Worm (Caenorhabditis elegans) whole organism, young adult: ENCODE measurements around the gene F13A7.7.

Experiments
- B0019.2 ChIP-seq: fragments of 200-800 bp; sonication (Bioruptor generic); conservative IDR thresholded peaks from 2 replicates; pipeline ENCODE4 v1.3.6; 2022; ENCODE audit warnings: missing genetic modification reagents, missing genetic modification characterization, missing compliant biosample characterization
- B0035.1 ChIP-seq: sonication (generic microtip); optimal IDR thresholded peaks from 2 replicates; lab custom pipeline; 2016; ENCODE audit warnings: missing genetic modification characterization, mild to moderate bottlenecking, missing compliant biosample characterization, missing genotype, missing genetic modification reagents
- B0261.1 ChIP-seq: sonication (generic microtip); optimal IDR thresholded peaks from 2 replicates; lab custom pipeline; 2016; ENCODE audit warnings: mild to moderate bottlenecking, missing genetic modification characterization, moderate library complexity, missing compliant biosample characterization
- F22D6.2 ChIP-seq: sonication (generic microtip); optimal IDR thresholded peaks from 2 replicates; lab custom pipeline; 2016; ENCODE audit warnings: mild to moderate bottlenecking, missing genetic modification characterization, missing compliant biosample characterization
- F23B12.7 ChIP-seq: sonication (generic microtip); optimal IDR thresholded peaks from 2 replicates; lab custom pipeline; 2017; ENCODE audit warnings: missing genetic modification characterization, mild to moderate bottlenecking, missing compliant biosample characterization, antibody characterized with exemption, moderate library complexity; ENCODE audit not compliant: insufficient read depth
- F55B11.4 ChIP-seq: sonication (generic microtip); optimal IDR thresholded peaks from 2 replicates; lab custom pipeline; 2016; ENCODE audit warnings: missing compliant biosample characterization, missing genetic modification characterization, borderline replicate concordance; ENCODE audit not compliant: insufficient read depth
- F57A8.1 ChIP-seq: fragments of 200-800 bp; sonication (Bioruptor generic); optimal IDR thresholded peaks from 2 replicates; lab custom pipeline; 2018; ENCODE audit warnings: mild to moderate bottlenecking, missing genetic modification characterization, moderate library complexity, missing compliant biosample characterization
- F57C9.4 ChIP-seq: sonication (generic microtip); optimal IDR thresholded peaks from 2 replicates; lab custom pipeline; 2017; ENCODE audit warnings: mild to moderate bottlenecking, missing genetic modification characterization, missing compliant biosample characterization
- T07F8.4 ChIP-seq: sonication (generic microtip); optimal IDR thresholded peaks from 2 replicates; lab custom pipeline; 2016; ENCODE audit warnings: mild to moderate bottlenecking, missing genetic modification characterization, moderate library complexity, missing compliant biosample characterization
- Y79H2A.3 ChIP-seq: fragments of 200-800 bp; sonication (Bioruptor generic); conservative IDR thresholded peaks from 2 replicates; pipeline ENCODE4 v1.3.6; 2022; ENCODE audit warnings: missing genetic modification reagents, missing genetic modification characterization, missing compliant biosample characterization
- Y95B8A.8 ChIP-seq: fragments of 200-800 bp; sonication (Bioruptor generic); IDR thresholded peaks from 2 replicates; pipeline ENCODE4 v1.3.6; 2022; ENCODE audit warnings: missing genetic modification reagents, missing genetic modification characterization, missing compliant biosample characterization
- aptf-3 ChIP-seq: fragments of 200-800 bp; sonication (Bioruptor generic); IDR thresholded peaks from 2 replicates; pipeline ENCODE4 v1.3.6; 2022; ENCODE audit warnings: missing genetic modification characterization, missing compliant biosample characterization
- attf-3 ChIP-seq: fragments of 200-800 bp; sonication (Bioruptor generic); conservative IDR thresholded peaks from 2 replicates; pipeline ENCODE4 v1.3.6; 2022; ENCODE audit warnings: missing genetic modification reagents, missing genetic modification characterization, missing compliant biosample characterization
- cebp-1 ChIP-seq, 2 experiments: fragments of 200-800 bp in 1 of 2; sonication (Bioruptor generic) in 1 of 2; sonication (generic microtip) in 1 of 2; IDR thresholded peaks in 1 of 2; optimal IDR thresholded peaks in 1 of 2; 2 replicates each; pipeline versions ENCODE4 v1.3.6 to Lab custom; 2017 to 2022; ENCODE audit warnings: missing compliant biosample characterization in 2 of 2, missing genetic modification characterization in 2 of 2, mild to moderate bottlenecking in 1 of 2, missing genetic modification reagents in 1 of 2, moderate library complexity in 1 of 2
- cebp-2 ChIP-seq: fragments of 200-800 bp; sonication (Bioruptor generic); IDR thresholded peaks from 2 replicates; pipeline ENCODE4 v1.3.6; 2022; ENCODE audit warnings: missing genetic modification characterization, missing compliant biosample characterization
- ceh-100 ChIP-seq: fragments of 200-800 bp; sonication (Bioruptor generic); IDR thresholded peaks from 2 replicates; pipeline ENCODE4 v1.3.6; 2022; ENCODE audit warnings: missing genetic modification reagents, missing genetic modification characterization, missing compliant biosample characterization
- efl-1 ChIP-seq: fragments of 150-350 bp; optimal IDR thresholded peaks from 2 replicates; lab custom pipeline; 2014; ENCODE audit warnings: missing biosample characterization, missing genetic modification reagents, missing genetic modification characterization
- egl-44 ChIP-seq: fragments of 200-800 bp; sonication (Bioruptor generic); IDR thresholded peaks from 2 replicates; pipeline ENCODE4 v1.3.6; 2022; ENCODE audit warnings: missing genetic modification reagents, missing genetic modification characterization, missing compliant biosample characterization
- egrh-3 ChIP-seq: fragments of 200-800 bp; sonication (Bioruptor generic); IDR thresholded peaks from 2 replicates; pipeline ENCODE4 v1.3.6; 2022; ENCODE audit warnings: missing genetic modification reagents, missing genetic modification characterization, missing compliant biosample characterization
- ekl-4 ChIP-seq: fragments of 200-800 bp; sonication (Bioruptor generic); IDR thresholded peaks from 2 replicates; pipeline ENCODE4 v1.3.6; 2022; ENCODE audit warnings: missing genetic modification reagents, missing genetic modification characterization, missing compliant biosample characterization
- fkh-3 ChIP-seq: sonication (generic microtip); optimal IDR thresholded peaks from 2 replicates; lab custom pipeline; 2016; ENCODE audit warnings: mild to moderate bottlenecking, missing genetic modification characterization, missing compliant biosample characterization
- gei-17 ChIP-seq: fragments of 200-800 bp; sonication (Bioruptor generic); optimal IDR thresholded peaks from 2 replicates; lab custom pipeline; 2018; ENCODE audit warnings: mild to moderate bottlenecking, missing genetic modification characterization, missing compliant biosample characterization
- hsf-1 ChIP-seq: fragments of 200-800 bp; sonication (Bioruptor generic); IDR thresholded peaks from 2 replicates; pipeline ENCODE4 v1.3.6; 2022; ENCODE audit warnings: missing genetic modification reagents, missing genetic modification characterization, missing compliant biosample characterization
- let-607 ChIP-seq, 2 experiments: fragments of 200-800 bp in 1 of 2; sonication (Bioruptor generic) in 1 of 2; sonication (generic microtip) in 1 of 2; optimal IDR thresholded peaks; 2 replicates each; lab custom pipeline; 2016 to 2018; ENCODE audit warnings: mild to moderate bottlenecking in 2 of 2, missing compliant biosample characterization in 2 of 2, missing genetic modification characterization in 2 of 2, moderate library complexity in 2 of 2, missing genotype in 1 of 2
- lin-40 ChIP-seq: sonication (generic microtip); optimal IDR thresholded peaks from 2 replicates; lab custom pipeline; 2016; ENCODE audit warnings: missing genetic modification characterization, mild to moderate bottlenecking, missing compliant biosample characterization, missing genotype, missing genetic modification reagents
- lsy-27 ChIP-seq: sonication (generic microtip); optimal IDR thresholded peaks from 2 replicates; lab custom pipeline; 2017; ENCODE audit warnings: missing genetic modification characterization, mild to moderate bottlenecking, missing compliant biosample characterization, antibody characterized with exemption, missing genotype, borderline replicate concordance; ENCODE audit not compliant: insufficient read depth
- madf-3 ChIP-seq: fragments of 200-800 bp; sonication (Bioruptor generic); IDR thresholded peaks from 2 replicates; pipeline ENCODE4 v1.3.6; 2022; ENCODE audit warnings: missing genetic modification reagents, missing genetic modification characterization, missing compliant biosample characterization
- mcd-1 ChIP-seq: fragments of 200-800 bp; sonication (Bioruptor generic); IDR thresholded peaks from 2 replicates; pipeline ENCODE4 v1.3.6; 2022; ENCODE audit warnings: missing genetic modification reagents, missing genetic modification characterization, missing compliant biosample characterization
- mel-28 ChIP-seq: sonication (generic microtip); optimal IDR thresholded peaks from 2 replicates; lab custom pipeline; 2016; ENCODE audit warnings: borderline replicate concordance, mild to moderate bottlenecking, missing genetic modification characterization, missing compliant biosample characterization
- mes-4 ChIP-seq: sonication (generic microtip); optimal IDR thresholded peaks from 2 replicates; lab custom pipeline; 2016; ENCODE audit warnings: missing genotype, missing genetic modification characterization, missing compliant biosample characterization
- mxl-1 ChIP-seq: sonication (generic microtip); optimal IDR thresholded peaks from 2 replicates; lab custom pipeline; 2016; ENCODE audit warnings: missing genetic modification characterization, missing compliant biosample characterization
- nhr-120 ChIP-seq: fragments of 200-800 bp; sonication (Bioruptor generic); IDR thresholded peaks from 2 replicates; pipeline ENCODE4 v1.3.6; 2022; ENCODE audit warnings: missing genetic modification characterization, missing compliant biosample characterization
- nhr-179 ChIP-seq: sonication (generic microtip); optimal IDR thresholded peaks from 2 replicates; lab custom pipeline; 2016; ENCODE audit warnings: mild to moderate bottlenecking, missing genetic modification characterization, missing compliant biosample characterization
- rcor-1 ChIP-seq: fragments of 200-800 bp; sonication (Bioruptor generic); IDR thresholded peaks from 2 replicates; pipeline ENCODE4 v1.3.6; 2022; ENCODE audit warnings: missing genetic modification reagents, missing genetic modification characterization, missing compliant biosample characterization
- rec-8 ChIP-seq, 2 experiments: sonication (generic microtip); optimal IDR thresholded peaks; 2 replicates each; lab custom pipeline; 2016; ENCODE audit warnings: mild to moderate bottlenecking in 2 of 2, missing genetic modification characterization in 2 of 2, missing genetic modification reagents in 2 of 2, missing genotype in 2 of 2, missing biosample characterization in 1 of 2, missing compliant biosample characterization in 1 of 2, moderate library complexity in 1 of 2
- sea-2 ChIP-seq: fragments of 200-800 bp; sonication (Bioruptor generic); IDR thresholded peaks from 2 replicates; pipeline ENCODE4 v1.3.6; 2022; ENCODE audit warnings: missing genetic modification characterization, missing compliant biosample characterization
- snpc-3.4 ChIP-seq: sonication (generic microtip); optimal IDR thresholded peaks from 2 replicates; lab custom pipeline; 2017; ENCODE audit warnings: missing genetic modification characterization, mild to moderate bottlenecking, missing compliant biosample characterization, antibody characterized with exemption, moderate library complexity, missing genotype, missing genetic modification reagents
- tlf-1 ChIP-seq: fragments of 200-800 bp; sonication (Bioruptor generic); optimal IDR thresholded peaks from 2 replicates; lab custom pipeline; 2018; ENCODE audit warnings: mild to moderate bottlenecking, missing genetic modification characterization, missing compliant biosample characterization
- unc-130 ChIP-seq: sonication (generic microtip); optimal IDR thresholded peaks from 2 replicates; lab custom pipeline; 2016; ENCODE audit warnings: missing genetic modification reagents, missing genetic modification characterization, missing compliant biosample characterization
- unc-62 ChIP-seq: fragments of 150-350 bp; optimal IDR thresholded peaks from 2 replicates; lab custom pipeline; 2014; ENCODE audit warnings: missing biosample characterization, missing genetic modification reagents, missing genetic modification characterization
- zfh-2 ChIP-seq: fragments of 200-800 bp; sonication (Bioruptor generic); conservative IDR thresholded peaks from 2 replicates; pipeline ENCODE4 v1.3.6; 2022; ENCODE audit warnings: missing genetic modification reagents, missing genetic modification characterization, missing compliant biosample characterization
- ztf-18 ChIP-seq: sonication (generic microtip); optimal IDR thresholded peaks from 2 replicates; lab custom pipeline; 2016; ENCODE audit warnings: missing genotype, mild to moderate bottlenecking, missing genetic modification characterization, missing compliant biosample characterization
- ztf-26 ChIP-seq: sonication (generic microtip); optimal IDR thresholded peaks from 2 replicates; lab custom pipeline; 2017; ENCODE audit warnings: missing genetic modification characterization, missing compliant biosample characterization

Gene F13A7.7

DNA sequence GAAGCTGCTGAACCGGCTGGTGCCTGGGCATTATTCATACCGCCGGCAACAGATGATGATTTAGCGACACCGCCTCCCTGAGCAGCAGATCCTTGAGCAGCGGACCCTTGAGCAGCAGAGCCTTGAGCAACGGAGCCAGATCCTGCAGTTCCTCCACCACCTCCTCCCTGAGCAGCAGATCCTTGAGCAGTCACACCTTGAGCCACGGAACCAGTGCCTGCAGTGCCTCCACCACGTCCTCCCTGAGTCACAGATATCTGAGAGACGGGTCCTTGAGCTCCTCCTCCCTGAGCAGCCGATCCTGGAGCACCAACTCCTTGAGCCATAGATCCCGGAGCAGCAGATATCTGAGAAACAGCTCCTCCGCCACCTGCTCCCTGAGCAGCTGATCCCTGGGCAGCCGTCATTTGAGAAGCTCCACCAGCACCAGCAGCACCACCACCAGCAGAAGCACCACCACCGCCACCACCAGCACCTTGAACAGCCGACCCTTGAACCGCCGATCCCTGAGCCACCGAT is 7.1 kb downstream of the F13A7.7 start:
- TF ChIP-seq madf-3 (no peak), tlf-1 (GFP tag; lab: Kevin White, UChicago) (no peak), mxl-1 (tag; lab: Kevin White, UChicago) (no peak), zfh-2 (GFP tag; lab: Robert Waterston, UW) (peak; percentile 86), B0035.1 (no peak), egrh-3 (GFP tag; lab: Robert Waterston, UW) (peak; percentile 93), mel-28 (no peak), ekl-4 (GFP tag; lab: Robert Waterston, UW) (no peak)

ce11 chrV:16374676-16375075 is 9.0 kb downstream of the F13A7.7 start, which contains the start of gene srv-34:
srv-34 (minus strand) TSS chrV:16374776.
- no peak for TF ChIP-seq attf-3

DNA sequence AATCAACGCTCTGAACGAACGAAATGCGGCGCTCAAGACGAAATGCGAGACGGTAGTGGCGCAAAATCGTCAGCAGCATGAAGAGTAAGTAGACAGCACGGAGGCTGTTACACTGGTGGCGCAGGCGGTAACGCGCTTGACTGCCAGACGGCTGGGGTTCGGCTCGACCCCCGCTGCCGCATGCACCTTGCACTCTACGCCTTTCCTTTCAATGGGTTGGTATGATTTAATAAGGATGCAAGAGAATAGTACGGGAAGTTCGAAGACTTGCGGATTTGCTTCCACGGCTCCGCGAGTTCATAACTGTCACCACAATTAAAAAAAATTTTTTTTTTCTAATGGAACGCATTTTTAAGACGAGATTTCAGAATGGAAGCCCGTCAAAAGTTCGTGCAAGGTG is 13.6 kb downstream of the F13A7.7 start:
- peak; percentile 12 for TF ChIP-seq efl-1 (GFP tag; lab: Kevin White, UChicago)
- TF ChIP-seq unc-130 (GFP tag; lab: Kevin White, UChicago) = peak; percentile 73
- peak; percentile 76 for TF ChIP-seq ztf-18
- peak; percentile 86 for TF ChIP-seq ztf-26
- 0 out of 2 replicates have a peak, but pooled peaks have one; percentile 46 for TF ChIP-seq hsf-1 (GFP tag; lab: Robert Waterston, UW)
- TF ChIP-seq ceh-100 = peak; percentile 69
- TF ChIP-seq rcor-1 = peak; percentile 72
- no peak for TF ChIP-seq nhr-120
- TF ChIP-seq ekl-4 (GFP tag; lab: Robert Waterston, UW) = peak; percentile 73
- TF ChIP-seq cebp-1 (GFP tag; IDR thresholded peaks at IDR 0.05; lab: Robert Waterston, UW) = peak; percentile 76
- peak; percentile 78 for TF ChIP-seq cebp-1 (tag; optimal IDR thresholded peaks at IDR 0.05; lab: Kevin White, UChicago)
- peak; percentile 87 for TF ChIP-seq Y95B8A.8 (GFP tag; lab: Robert Waterston, UW)
- TF ChIP-seq unc-62 (GFP tag; lab: Kevin White, UChicago) = no peak
- TF ChIP-seq lsy-27 = peak; percentile 59
- peak; percentile 87 for TF ChIP-seq cebp-2 (GFP tag; lab: Robert Waterston, UW)
- TF ChIP-seq B0261.1 (tag; lab: Kevin White, UChicago) = peak; percentile 94
- TF ChIP-seq sea-2 (GFP tag; lab: Robert Waterston, UW) = 0 out of 2 replicates have a peak, but pooled peaks have one; percentile 29
- peak; percentile 61 for TF ChIP-seq F57C9.4
- peak; percentile 82 for TF ChIP-seq T07F8.4 (tag; lab: Kevin White, UChicago)
- TF ChIP-seq B0019.2 (GFP tag; lab: Robert Waterston, UW) = peak; percentile 26; the same call in 1 of the 2 replicates
- TF ChIP-seq gei-17 (GFP tag; lab: Kevin White, UChicago) = peak; percentile 45
- peak; percentile 88 for TF ChIP-seq fkh-3 (tag; lab: Kevin White, UChicago)
- peak; percentile 44 to 66 for TF ChIP-seq let-607 (tag; optimal IDR thresholded peaks at IDR 0.05; lab: Kevin White, UChicago)
- TF ChIP-seq mes-4 (tag; lab: Kevin White, UChicago) = peak; percentile 38
- TF ChIP-seq egl-44 (GFP tag; lab: Robert Waterston, UW) = peak; percentile 92
- peak; percentile 81 to 89 for TF ChIP-seq rec-8 (tag; optimal IDR thresholded peaks at IDR 0.05; lab: Kevin White, UChicago)
- TF ChIP-seq mxl-1 (tag; lab: Kevin White, UChicago) = peak; percentile 94
- TF ChIP-seq aptf-3 (GFP tag; lab: Robert Waterston, UW) = 0 out of 2 replicates have a peak, but pooled peaks have one; percentile 35
- 0 out of 2 replicates have a peak, but pooled peaks have one; percentile 58 for TF ChIP-seq Y79H2A.3 (GFP tag; lab: Robert Waterston, UW)
- peak; percentile 62 for TF ChIP-seq F57A8.1
- peak; percentile 44 for TF ChIP-seq nhr-179 (tag; lab: Kevin White, UChicago)
- no peak for TF ChIP-seq F55B11.4
- peak; percentile 87 for TF ChIP-seq F23B12.7 (tag; lab: Kevin White, UChicago)
- peak; percentile 58 for TF ChIP-seq snpc-3.4 (tag; lab: Kevin White, UChicago)
- TF ChIP-seq lin-40 = peak; percentile 72
- peak; percentile 83 for TF ChIP-seq mcd-1
- TF ChIP-seq zfh-2 (GFP tag; lab: Robert Waterston, UW) = peak; percentile 96
- TF ChIP-seq F22D6.2 (tag; lab: Kevin White, UChicago) = peak; percentile 27
